Worm (Caenorhabditis elegans): ENCODE measurements around the gene srh-171.
"Not testable (repeated sequence)": the region's sequence is repeated elsewhere in the genome, so short reads cannot be mapped to it uniquely, and the experiment has no call there.

ce11 chrV:19948993-19949392 lies 16.5 kb upstream of the srh-171 start, which contains the start of gene tmed-4:
- TF ChIP-seq ceh-8 (GFP tag; optimal IDR thresholded peaks at IDR 0.05); mef-2 (tag; optimal IDR thresholded peaks at IDR 0.05); nhr-12 (tag; optimal IDR thresholded peaks at IDR 0.05); snpc-4 (tag; optimal IDR thresholded peaks at IDR 0.05); sptf-1 (tag; optimal IDR thresholded peaks at IDR 0.05); lin-15B (tag; optimal IDR thresholded peaks at IDR 0.05); nhr-237 (tag; optimal IDR thresholded peaks at IDR 0.05); aly-2 (tag; optimal IDR thresholded peaks at IDR 0.05); nhr-85 (tag); skn-1 (tag; optimal IDR thresholded peaks at IDR 0.05); zag-1 (tag; optimal IDR thresholded peaks at IDR 0.05); nhr-76 (tag; optimal IDR thresholded peaks at IDR 0.05); C16A3.4 (tag; optimal IDR thresholded peaks at IDR 0.05): not testable (repeated sequence)
